Fruit fly (Drosophila melanogaster) whole organism, pupa: ENCODE measurements around the gene Polr2G.

Source experiments
- CG10348 ChIP-seq: fragments of 200-800 bp; sonication (Bioruptor generic); IDR thresholded peaks from 2 replicates; pipeline ENCODE4 v1.3.6; 2022; ENCODE audit warnings: missing biosample characterization, missing genetic modification characterization
- CG12605 ChIP-seq: fragments of 200-800 bp; sonication (Bioruptor generic); IDR thresholded peaks from 2 replicates; pipeline ENCODE4 v1.3.6; 2022; ENCODE audit warnings: missing biosample characterization, missing genetic modification characterization
- CG13204 ChIP-seq: fragments of 200-800 bp; sonication (Bioruptor generic); optimal IDR thresholded peaks from 2 replicates; lab custom pipeline; 2018; ENCODE audit warnings: missing biosample characterization, mild to moderate bottlenecking, missing genetic modification characterization, moderate library complexity
- CG14655 ChIP-seq: fragments of 200-800 bp; sonication (Bioruptor generic); optimal IDR thresholded peaks from 3 replicates; lab custom pipeline; 2017; ENCODE audit warnings: mild to moderate bottlenecking, missing biosample characterization, missing genetic modification reagents, missing genetic modification characterization
- CG15710 ChIP-seq: fragments of 200-800 bp; sonication (Bioruptor generic); optimal IDR thresholded peaks from 2 replicates; lab custom pipeline; 2018; ENCODE audit warnings: missing biosample characterization, mild to moderate bottlenecking, missing genetic modification characterization, moderate library complexity
- CG17806 ChIP-seq: fragments of 200-800 bp; sonication (Bioruptor generic); optimal IDR thresholded peaks from 2 replicates; lab custom pipeline; 2018; ENCODE audit warnings: missing biosample characterization, mild to moderate bottlenecking, missing genetic modification characterization, moderate library complexity
- CG32121 ChIP-seq: fragments of 200-800 bp; sonication (Bioruptor generic); IDR thresholded peaks from 2 replicates; pipeline ENCODE4 v1.3.6; 2022; ENCODE audit warnings: missing biosample characterization, missing genetic modification characterization
- CG34367 ChIP-seq: fragments of 200-800 bp; sonication (Bioruptor generic); optimal IDR thresholded peaks from 2 replicates; lab custom pipeline; 2018; ENCODE audit warnings: missing biosample characterization, mild to moderate bottlenecking, missing genetic modification characterization
- CG4496 ChIP-seq: fragments of 200-800 bp; sonication (Bioruptor generic); IDR thresholded peaks from 3 replicates; pipeline ENCODE4 v1.3.6; 2022; ENCODE audit warnings: missing biosample characterization, missing genetic modification characterization
- CG8159 ChIP-seq: fragments of 200-800 bp; sonication (Bioruptor generic); optimal IDR thresholded peaks from 3 replicates; lab custom pipeline; 2018; ENCODE audit warnings: missing biosample characterization, mild to moderate bottlenecking, missing genetic modification characterization, moderate library complexity
- CG8301 ChIP-seq: fragments of 200-800 bp; sonication (Bioruptor generic); optimal IDR thresholded peaks from 2 replicates; lab custom pipeline; 2018; ENCODE audit warnings: missing biosample characterization, mild to moderate bottlenecking, missing genetic modification characterization
- CG9948 ChIP-seq: fragments of 200-800 bp; sonication (Bioruptor generic); optimal IDR thresholded peaks from 2 replicates; lab custom pipeline; 2018; ENCODE audit warnings: missing biosample characterization, mild to moderate bottlenecking, missing genetic modification characterization, moderate library complexity
- D1 ChIP-seq: fragments of 200-800 bp; sonication (Bioruptor generic); optimal IDR thresholded peaks from 2 replicates; lab custom pipeline; 2018; ENCODE audit warnings: missing biosample characterization, mild to moderate bottlenecking, missing genetic modification characterization, moderate library complexity
- EcR ChIP-seq: fragments of 200-800 bp; sonication (Bioruptor generic); optimal IDR thresholded peaks from 3 replicates; lab custom pipeline; 2019; ENCODE audit warnings: missing biosample characterization, missing genetic modification characterization, mild to moderate bottlenecking, moderate library complexity, missing genetic modification reagents
- Ets98B ChIP-seq: fragments of 200-800 bp; sonication (Bioruptor generic); IDR thresholded peaks from 2 replicates; pipeline ENCODE4 v1.3.6; 2022; ENCODE audit warnings: missing biosample characterization, missing genetic modification characterization
- Pif1A ChIP-seq: fragments of 200-800 bp; sonication (Bioruptor generic); optimal IDR thresholded peaks from 3 replicates; lab custom pipeline; 2016; ENCODE audit warnings: missing biosample characterization, missing genetic modification characterization
- Pif1B ChIP-seq: fragments of 200-800 bp; sonication (Bioruptor generic); optimal IDR thresholded peaks from 3 replicates; lab custom pipeline; 2016; ENCODE audit warnings: missing biosample characterization, missing genetic modification characterization
- Snoo ChIP-seq: fragments of 200-800 bp; sonication (Bioruptor generic); optimal IDR thresholded peaks from 3 replicates; lab custom pipeline; 2017; ENCODE audit warnings: missing biosample characterization, mild to moderate bottlenecking, missing genetic modification characterization, inconsistent platforms
- fd96Ca ChIP-seq: fragments of 200-800 bp; sonication (Bioruptor generic); IDR thresholded peaks from 3 replicates; pipeline ENCODE4 v1.3.6; 2022; ENCODE audit warnings: missing biosample characterization, missing genetic modification characterization
- gl ChIP-seq: fragments of 200-800 bp; sonication (Bioruptor generic); optimal IDR thresholded peaks from 2 replicates; lab custom pipeline; 2018; ENCODE audit warnings: missing biosample characterization, mild to moderate bottlenecking, missing genetic modification characterization
- rn ChIP-seq: fragments of 200-800 bp; sonication (Bioruptor generic); IDR thresholded peaks from 2 replicates; pipeline ENCODE4 v1.3.6; 2022; ENCODE audit warnings: missing biosample characterization, missing genetic modification characterization

Gene Polr2G

DNA sequence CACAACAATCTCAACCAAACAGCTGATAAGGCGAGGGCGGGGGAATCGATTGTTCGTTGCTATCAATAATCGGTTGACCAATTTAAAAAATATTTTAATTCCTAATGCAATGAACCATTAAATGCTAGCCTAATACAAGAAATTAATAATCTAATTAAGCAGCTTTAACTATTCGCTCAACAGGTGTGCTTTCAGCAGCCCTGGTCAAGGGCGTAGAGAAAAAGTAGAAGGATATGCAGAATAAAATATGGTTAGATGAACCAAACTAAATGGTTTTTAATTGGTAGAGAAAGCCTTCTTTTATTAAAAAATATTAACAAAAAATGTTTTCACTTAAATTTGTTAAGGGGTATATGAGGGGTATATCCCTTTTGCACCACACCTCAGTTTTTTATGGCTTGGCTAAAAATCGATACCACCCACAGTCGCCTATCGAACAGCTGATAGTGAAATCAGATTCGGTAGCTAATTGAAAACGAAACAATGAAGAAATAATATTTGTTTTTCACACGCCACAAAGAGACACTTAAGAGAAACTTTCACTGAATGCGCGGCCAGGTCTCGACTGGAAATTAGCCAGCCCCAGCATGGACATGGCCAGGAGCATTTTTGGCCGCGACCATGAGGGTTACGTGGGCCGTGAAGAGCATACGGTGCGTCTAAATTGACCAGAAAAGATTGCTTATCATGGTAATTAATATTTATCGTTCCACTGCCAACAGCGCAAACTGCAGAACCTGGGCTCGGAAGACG, 4.0 kb downstream of the Polr2G start, which contains the start of the genes SIDL and CG12241:
Gene SIDL (minus strand): TSS at position 51 of the 753 bp plus-strand sequence.
Gene CG12241 (plus strand): TSS at position 433 of the 753 bp plus-strand sequence.
- TF ChIP-seq Ets98B (GFP tag; lab: Robert Waterston, UW) (peak; percentile 98), CG4496 (GFP tag; lab: Robert Waterston, UW) (peak; percentile 99), Pif1A (no peak), CG15710 (tag; lab: Kevin White, UChicago) (peak; percentile 66), CG10348 (GFP tag; lab: Robert Waterston, UW) (no peak), CG17806 (peak; percentile 92), EcR (GFP tag; lab: Kevin White, UChicago) (no peak), CG9948 (peak; percentile 86), rn (GFP tag; lab: Robert Waterston, UW) (peak; percentile 98), D1 (tag; lab: Kevin White, UChicago) (no peak), Snoo (tag; lab: Kevin White, UChicago) (peak; percentile 95), CG8301 (tag; lab: Kevin White, UChicago) (peak; percentile 90), fd96Ca (GFP tag; lab: Robert Waterston, UW) (peak; percentile 96), gl (tag; lab: Kevin White, UChicago) (peak; percentile 77), CG34367 (tag; lab: Kevin White, UChicago) (no peak), CG8159 (tag; lab: Kevin White, UChicago) (peak; percentile 93), CG14655 (no peak), CG12605 (GFP tag; lab: Robert Waterston, UW) (peak; percentile 97), CG13204 (no peak), Pif1B (GFP tag; lab: Kevin White, UChicago) (no peak), CG32121 (GFP tag; lab: Robert Waterston, UW) (peak; percentile 97)

DNA sequence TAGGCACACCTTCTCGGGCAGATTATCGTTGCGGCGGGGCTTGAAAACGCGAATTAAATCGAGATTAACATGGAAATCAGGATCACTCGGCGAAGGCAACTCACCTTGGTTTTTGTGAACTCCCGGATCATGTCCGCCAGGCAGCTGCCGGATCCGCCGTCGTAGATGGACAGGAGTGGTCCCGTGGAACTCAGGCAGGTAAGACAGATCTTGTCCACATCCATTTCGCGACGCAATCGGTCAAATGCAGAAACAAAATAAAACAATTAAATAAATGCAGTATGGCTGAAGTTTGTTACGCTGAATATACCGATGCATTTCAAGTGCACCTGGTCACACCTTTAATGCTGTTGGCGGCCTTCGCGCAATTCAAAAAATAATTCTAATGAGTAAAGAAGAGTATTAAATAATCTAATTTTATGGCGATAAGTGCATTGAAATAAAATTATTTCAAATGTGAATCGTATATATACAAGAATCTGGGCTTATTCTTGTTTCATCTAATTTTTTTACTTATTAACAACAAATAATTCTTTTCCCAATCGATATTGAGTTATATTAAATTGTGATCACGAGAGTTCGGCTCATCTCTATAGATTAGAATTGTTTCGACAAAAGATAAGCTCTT, 9.5 kb downstream of the Polr2G start, which contains the start of the genes CG6654 and CG4210:
Gene CG6654 (minus strand): TSS at position 297 of the 628 bp plus-strand sequence.
Gene CG4210 (plus strand): TSS at position 613 of the 628 bp plus-strand sequence.
- no peak for TF ChIP-seq CG17806
- TF ChIP-seq CG13204 = no peak
- TF ChIP-seq CG32121 (GFP tag; lab: Robert Waterston, UW) = no peak
- no peak for TF ChIP-seq CG10348 (GFP tag; lab: Robert Waterston, UW)

DNA sequence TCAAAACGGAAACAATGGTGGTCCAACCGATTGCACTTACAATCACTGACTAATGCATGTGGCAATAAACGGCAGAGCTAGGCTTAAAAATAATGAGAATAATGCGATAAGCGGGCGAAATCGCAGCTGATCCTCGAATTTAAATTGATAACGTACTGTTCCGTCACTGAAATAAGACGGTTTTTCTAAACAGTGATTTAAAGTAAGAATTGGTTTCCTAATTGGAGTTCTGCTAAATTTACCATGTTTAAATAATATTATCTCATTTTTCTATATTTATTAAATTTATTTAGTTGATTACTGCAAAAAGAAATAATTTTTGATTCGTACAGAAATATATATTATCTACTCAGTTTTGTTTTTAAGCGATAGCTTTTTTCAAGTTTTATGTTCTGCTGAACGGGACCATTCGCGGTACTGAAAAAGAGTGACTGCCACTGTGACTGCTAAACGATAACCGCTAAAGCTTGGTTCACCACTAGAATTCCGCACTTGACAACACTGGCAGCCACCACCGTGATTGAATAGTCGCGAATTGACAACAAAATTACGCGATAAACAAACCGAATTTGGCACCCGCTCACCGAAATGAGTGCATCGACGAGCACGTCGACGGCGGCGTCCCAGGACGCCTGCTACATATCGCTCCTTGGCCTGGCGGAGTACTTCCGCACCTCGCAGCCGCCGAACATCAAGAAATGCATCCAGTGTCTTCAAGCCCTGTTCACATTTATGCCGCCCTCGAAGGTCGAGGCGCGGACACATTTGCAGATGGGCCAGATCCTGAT, 14.1 kb downstream of the Polr2G start, which contains the start of the genes Spn88Eb and Mau2:
Gene Spn88Eb (minus strand): TSS at position 51 of the 788 bp plus-strand sequence.
Gene Mau2 (plus strand): TSS at position 493 of the 788 bp plus-strand sequence.
- TF ChIP-seq fd96Ca (GFP tag; lab: Robert Waterston, UW) (peak; percentile 68; the same call in 2 of the 3 replicates), CG17806 (no peak), Pif1B (GFP tag; lab: Kevin White, UChicago) (no peak), CG13204 (no peak), CG15710 (tag; lab: Kevin White, UChicago) (peak; percentile 32), CG14655 (no peak), rn (GFP tag; lab: Robert Waterston, UW) (peak; percentile 32; the same call in 1 of the 2 replicates), Ets98B (GFP tag; lab: Robert Waterston, UW) (peak; percentile 68), Pif1A (no peak), EcR (GFP tag; lab: Kevin White, UChicago) (no peak), CG8159 (tag; lab: Kevin White, UChicago) (no peak), CG12605 (GFP tag; lab: Robert Waterston, UW) (no peak; the same call in 1 of the 2 replicates), CG34367 (tag; lab: Kevin White, UChicago) (no peak), gl (tag; lab: Kevin White, UChicago) (no peak), Snoo (tag; lab: Kevin White, UChicago) (peak; percentile 34), CG10348 (GFP tag; lab: Robert Waterston, UW) (no peak), CG32121 (GFP tag; lab: Robert Waterston, UW) (0 out of 2 replicates have a peak, but pooled peaks have one; percentile 24), CG8301 (tag; lab: Kevin White, UChicago) (no peak), CG4496 (GFP tag; lab: Robert Waterston, UW) (peak; percentile 71), D1 (tag; lab: Kevin White, UChicago) (no peak), CG9948 (no peak)

DNA sequence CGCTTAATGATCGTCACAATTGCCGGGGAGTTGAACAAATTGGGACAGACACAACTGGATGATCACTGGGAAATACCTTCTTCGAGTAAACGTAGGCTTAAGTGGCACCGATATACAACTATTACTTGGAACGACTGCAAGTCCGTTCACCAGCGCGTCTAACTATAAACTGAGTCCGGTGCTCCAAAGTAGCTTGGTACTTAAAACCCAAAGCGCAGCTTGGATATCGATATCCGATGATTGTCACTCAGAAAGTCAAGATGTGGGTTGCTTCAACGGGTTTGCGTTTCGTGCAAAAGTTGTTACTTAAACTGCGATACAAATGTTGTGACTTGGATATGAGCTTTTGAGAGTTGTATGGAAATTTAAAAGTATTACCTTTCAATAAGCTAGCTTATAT, 16.7 kb downstream of the Polr2G start, which contains the start of gene Spn88Ea:
Gene Spn88Ea (minus strand): TSS at position 175 of the 400 bp plus-strand sequence.
- TF ChIP-seq EcR (GFP tag; lab: Kevin White, UChicago) = peak; percentile 20
- no peak for TF ChIP-seq Snoo (tag; lab: Kevin White, UChicago)
- no peak for TF ChIP-seq gl (tag; lab: Kevin White, UChicago)
- no peak for TF ChIP-seq CG32121 (GFP tag; lab: Robert Waterston, UW)
- TF ChIP-seq Pif1B (GFP tag; lab: Kevin White, UChicago) = no peak
- peak; percentile 40; the same call in 1 of the 2 replicates for TF ChIP-seq Ets98B (GFP tag; lab: Robert Waterston, UW)
